Fruit fly (Drosophila melanogaster) whole organism, embryonic: ENCODE results near the gene CG14357.

Experiments used
- Awh ChIP-seq: fragments of 200-800 bp; sonication (Bioruptor generic); IDR thresholded peaks from 2 replicates; pipeline ENCODE4, ENCODE4 v1.3.6; 2022; ENCODE audit warnings: missing biosample characterization, missing genetic modification characterization
- BtbVII ChIP-seq: fragments of 200-800 bp; sonication (Bioruptor generic); optimal IDR thresholded peaks from 3 replicates; lab custom pipeline; 2017; ENCODE audit warnings: missing biosample characterization, mild to moderate bottlenecking, missing genetic modification characterization
- CG10209 ChIP-seq: fragments of 200-800 bp; sonication (Bioruptor generic); optimal IDR thresholded peaks from 3 replicates; lab custom pipeline; 2017; ENCODE audit warnings: missing biosample characterization, mild to moderate bottlenecking, missing genetic modification characterization, missing genetic modification reagents
- CG10366 ChIP-seq: fragments of 200-800 bp; sonication (Bioruptor generic); IDR thresholded peaks from 2 replicates; pipeline ENCODE4 v1.3.6; 2022; ENCODE audit warnings: missing biosample characterization, missing genetic modification characterization
- CG12219 ChIP-seq: fragments of 200-800 bp; sonication (Bioruptor generic); optimal IDR thresholded peaks from 3 replicates; lab custom pipeline; 2018; ENCODE audit warnings: missing biosample characterization, mild to moderate bottlenecking, missing genetic modification characterization
- CG13296 ChIP-seq: fragments of 200-800 bp; sonication (Bioruptor generic); optimal IDR thresholded peaks from 3 replicates; lab custom pipeline; 2018; ENCODE audit warnings: missing biosample characterization, mild to moderate bottlenecking, missing genetic modification characterization
- CG14014 ChIP-seq: fragments of 200-800 bp; sonication (Bioruptor generic); IDR thresholded peaks from 2 replicates; pipeline ENCODE4 v1.3.6; 2022; ENCODE audit warnings: missing biosample characterization, missing genetic modification characterization
- CG1529 ChIP-seq: fragments of 200-800 bp; sonication (Bioruptor generic); optimal IDR thresholded peaks from 3 replicates; lab custom pipeline; 2018; ENCODE audit warnings: missing biosample characterization, missing genetic modification characterization
- CG15601 ChIP-seq: fragments of 200-800 bp; sonication (Bioruptor generic); optimal IDR thresholded peaks from 3 replicates; lab custom pipeline; 2019; ENCODE audit warnings: missing biosample characterization, mild to moderate bottlenecking, missing genetic modification characterization, moderate library complexity
- CG1603 ChIP-seq: fragments of 200-800 bp; sonication (Bioruptor generic); optimal IDR thresholded peaks from 2 replicates; lab custom pipeline; 2019; ENCODE audit warnings: missing biosample characterization, mild to moderate bottlenecking, missing genetic modification characterization, moderate library complexity
- CG16863 ChIP-seq: fragments of 200-800 bp; sonication (Bioruptor generic); optimal IDR thresholded peaks from 3 replicates; lab custom pipeline; 2016; ENCODE audit warnings: missing biosample characterization, missing genetic modification characterization
- CG17359 ChIP-seq: fragments of 200-800 bp; sonication (Bioruptor generic); optimal IDR thresholded peaks from 3 replicates; lab custom pipeline; 2018; ENCODE audit warnings: missing biosample characterization, mild to moderate bottlenecking, missing genetic modification characterization, moderate library complexity
- CG17385 ChIP-seq: fragments of 200-800 bp; sonication (Bioruptor generic); optimal IDR thresholded peaks from 3 replicates; lab custom pipeline; 2018; ENCODE audit warnings: missing biosample characterization, mild to moderate bottlenecking, missing genetic modification characterization
- CG17829 ChIP-seq: fragments of 200-800 bp; optimal IDR thresholded peaks from 2 replicates; lab custom pipeline; 2019; ENCODE audit warnings: missing biosample characterization, mild to moderate bottlenecking, missing genetic modification characterization, moderate library complexity
- CG18262 ChIP-seq: fragments of 200-800 bp; optimal IDR thresholded peaks from 3 replicates; lab custom pipeline; 2019; ENCODE audit warnings: missing biosample characterization, mild to moderate bottlenecking, missing genetic modification characterization, moderate library complexity
- CG18476 ChIP-seq: fragments of 200-800 bp; sonication (Bioruptor generic); optimal IDR thresholded peaks from 2 replicates; lab custom pipeline; 2016; ENCODE audit warnings: missing biosample characterization, mild to moderate bottlenecking, missing genetic modification characterization
- CG2120 ChIP-seq: fragments of 200-800 bp; sonication (Bioruptor generic); optimal IDR thresholded peaks from 3 replicates; lab custom pipeline; 2016; ENCODE audit warnings: missing biosample characterization, missing genetic modification characterization
- CG2678 ChIP-seq: fragments of 200-800 bp; sonication (Bioruptor generic); optimal IDR thresholded peaks from 3 replicates; lab custom pipeline; 2019; ENCODE audit warnings: missing biosample characterization, mild to moderate bottlenecking, missing genetic modification characterization, moderate library complexity
- CG2712 ChIP-seq: fragments of 200-800 bp; optimal IDR thresholded peaks from 3 replicates; lab custom pipeline; 2019; ENCODE audit warnings: missing biosample characterization, mild to moderate bottlenecking, missing genetic modification characterization, moderate library complexity
- CG3281 ChIP-seq: fragments of 200-800 bp; sonication (Bioruptor generic); optimal IDR thresholded peaks from 3 replicates; lab custom pipeline; 2017; ENCODE audit warnings: missing biosample characterization, mild to moderate bottlenecking, missing genetic modification characterization
- CG34422 ChIP-seq: fragments of 200-800 bp; sonication (Bioruptor generic); IDR thresholded peaks from 3 replicates; pipeline ENCODE4 v1.3.6; 2022; ENCODE audit warnings: missing biosample characterization, missing genetic modification characterization
- CG4424 ChIP-seq: fragments of 200-800 bp; sonication (Bioruptor generic); optimal IDR thresholded peaks from 3 replicates; lab custom pipeline; 2016; ENCODE audit warnings: missing biosample characterization, missing genetic modification characterization
- CG7372 ChIP-seq: fragments of 200-800 bp; sonication (Bioruptor generic); IDR thresholded peaks from 2 replicates; pipeline ENCODE4 v1.3.6; 2022; ENCODE audit warnings: missing biosample characterization, missing genetic modification characterization
- CG8388 ChIP-seq: fragments of 200-800 bp; sonication (Bioruptor generic); optimal IDR thresholded peaks from 2 replicates; lab custom pipeline; 2019; ENCODE audit warnings: missing biosample characterization, mild to moderate bottlenecking, missing genetic modification characterization, moderate library complexity
- Deaf1 ChIP-seq: fragments of 200-800 bp; optimal IDR thresholded peaks from 3 replicates; lab custom pipeline; 2019; ENCODE audit warnings: missing biosample characterization, mild to moderate bottlenecking, missing genetic modification characterization, moderate library complexity
- Dek ChIP-seq: fragments of 200-800 bp; sonication (Bioruptor generic); optimal IDR thresholded peaks from 3 replicates; lab custom pipeline; 2019; ENCODE audit warnings: missing biosample characterization, mild to moderate bottlenecking, missing genetic modification characterization, moderate library complexity
- Fer1 ChIP-seq: fragments of 200-800 bp; sonication (Bioruptor generic); optimal IDR thresholded peaks from 2 replicates; lab custom pipeline; 2017; ENCODE audit warnings: missing biosample characterization, mild to moderate bottlenecking, missing genetic modification characterization
- H15 ChIP-seq: fragments of 200-800 bp; sonication (Bioruptor generic); IDR thresholded peaks from 3 replicates; pipeline ENCODE4 v1.3.6; 2022; ENCODE audit warnings: missing biosample characterization, missing genetic modification characterization
- H2.0 ChIP-seq: fragments of 200-800 bp; sonication (Bioruptor generic); IDR thresholded peaks from 2 replicates; pipeline ENCODE4 v1.3.6; 2022; ENCODE audit warnings: missing biosample characterization, missing genetic modification characterization
- Hmr ChIP-seq: fragments of 200-800 bp; sonication (Bioruptor generic); optimal IDR thresholded peaks from 3 replicates; lab custom pipeline; 2017; ENCODE audit warnings: mild to moderate bottlenecking, missing biosample characterization, missing genetic modification reagents, missing genetic modification characterization
- PHDP ChIP-seq: fragments of 200-800 bp; sonication (Bioruptor generic); optimal IDR thresholded peaks from 3 replicates; lab custom pipeline; 2018; ENCODE audit warnings: missing biosample characterization, mild to moderate bottlenecking, missing genetic modification characterization, moderate library complexity
- Xbp1 ChIP-seq: fragments of 200-800 bp; sonication (Bioruptor generic); optimal IDR thresholded peaks from 3 replicates; lab custom pipeline; 2016; ENCODE audit warnings: missing biosample characterization, mild to moderate bottlenecking, missing genetic modification characterization
- bbx ChIP-seq: fragments of 200-800 bp; sonication (Bioruptor generic); IDR thresholded peaks from 2 replicates; pipeline ENCODE4 v1.3.6; 2022; ENCODE audit warnings: missing biosample characterization, missing genetic modification characterization; ENCODE audit not compliant: partially characterized antibody
- bigmax ChIP-seq: fragments of 200-800 bp; sonication (Bioruptor generic); optimal IDR thresholded peaks from 2 replicates; lab custom pipeline; 2018; ENCODE audit warnings: missing biosample characterization, mild to moderate bottlenecking, missing genetic modification characterization
- dpn ChIP-seq, 2 experiments: fragments of 200-800 bp; sonication (Bioruptor generic); optimal IDR thresholded peaks; 3 replicates each; lab custom pipeline; 2016; ENCODE audit warnings: missing biosample characterization in 2 of 2, missing genetic modification characterization in 2 of 2
- fd96Cb ChIP-seq: fragments of 200-800 bp; sonication (Bioruptor generic); optimal IDR thresholded peaks from 2 replicates; lab custom pipeline; 2018; ENCODE audit warnings: missing biosample characterization, mild to moderate bottlenecking, missing genetic modification characterization, moderate library complexity
- grau ChIP-seq: fragments of 200-800 bp; optimal IDR thresholded peaks from 3 replicates; lab custom pipeline; 2019; ENCODE audit warnings: missing biosample characterization, mild to moderate bottlenecking, missing genetic modification characterization, moderate library complexity
- gsb-n ChIP-seq: fragments of 200-800 bp; sonication (Bioruptor generic); optimal IDR thresholded peaks from 3 replicates; lab custom pipeline; 2018; ENCODE audit warnings: missing biosample characterization, mild to moderate bottlenecking, missing genetic modification characterization
- kah ChIP-seq: fragments of 200-800 bp; sonication (Bioruptor generic); optimal IDR thresholded peaks from 2 replicates; lab custom pipeline; 2018; ENCODE audit warnings: missing biosample characterization, mild to moderate bottlenecking, missing genetic modification characterization
- lilli ChIP-seq: fragments of 200-800 bp; sonication (Bioruptor generic); optimal IDR thresholded peaks from 3 replicates; lab custom pipeline; 2016; ENCODE audit warnings: missing biosample characterization, missing genetic modification characterization
- mam ChIP-seq: fragments of 200-800 bp; sonication (Bioruptor generic); optimal IDR thresholded peaks from 3 replicates; lab custom pipeline; 2016; ENCODE audit warnings: missing biosample characterization, missing genetic modification characterization
- pan ChIP-seq, 4 experiments: fragments of >200 bp in 3 of 4; fragments of 200-800 bp in 1 of 4; sonication (Bioruptor generic) in 1 of 4; optimal IDR thresholded peaks in 3 of 4; IDR thresholded peaks in 1 of 4; 2 replicates each; pipeline versions ENCODE4 v1.3.6 to Lab custom; 2017 to 2022; ENCODE audit warnings: missing biosample characterization in 2 of 4, missing genetic modification characterization in 2 of 4, mixed read lengths in 1 of 4
- ranshi ChIP-seq: fragments of 200-800 bp; sonication (Bioruptor generic); IDR thresholded peaks from 2 replicates; pipeline ENCODE4 v1.3.6; 2022; ENCODE audit warnings: missing biosample characterization, missing genetic modification characterization
- row ChIP-seq: fragments of 200-800 bp; sonication (Bioruptor generic); IDR thresholded peaks from 3 replicates; pipeline ENCODE4 v1.3.6; 2022; ENCODE audit warnings: missing biosample characterization, missing genetic modification characterization
- scrt ChIP-seq: fragments of 200-800 bp; sonication (Bioruptor generic); optimal IDR thresholded peaks from 2 replicates; lab custom pipeline; 2018; ENCODE audit warnings: missing biosample characterization, mild to moderate bottlenecking, missing genetic modification characterization, moderate library complexity
- sens-2 ChIP-seq: fragments of 200-800 bp; sonication (Bioruptor generic); IDR thresholded peaks from 2 replicates; pipeline ENCODE4 v1.3.6; 2022; ENCODE audit warnings: missing biosample characterization, missing genetic modification characterization
- sisA ChIP-seq: fragments of 200-800 bp; sonication (Bioruptor generic); IDR thresholded peaks from 2 replicates; pipeline ENCODE4 v1.3.6; 2022; ENCODE audit warnings: missing biosample characterization, missing genetic modification characterization
- tgo ChIP-seq: fragments of 200-800 bp; sonication (Bioruptor generic); IDR thresholded peaks from 3 replicates; pipeline ENCODE4 v1.3.6; 2022; ENCODE audit warnings: missing biosample characterization, missing genetic modification characterization
- usp ChIP-seq: fragments of >200 bp; optimal IDR thresholded peaks from 2 replicates; lab custom pipeline; 2017; ENCODE audit warnings: missing biosample characterization, missing genetic modification characterization
- vfl ChIP-seq: fragments of 200-800 bp; sonication (Bioruptor generic); optimal IDR thresholded peaks from 2 replicates; lab custom pipeline; 2016; ENCODE audit warnings: missing biosample characterization, missing genetic modification characterization

CG14357 gene

dm6 chr3R:14095428-14095827 is 16.5 kb downstream of the CG14357 start (continued):
- peak; percentile 55 for TF ChIP-seq CG14014 (GFP tag; lab: Robert Waterston, UW)
- peak; percentile 56 for TF ChIP-seq CG8388 (GFP tag; lab: Kevin White, UChicago)
- peak; percentile 52 for TF ChIP-seq CG13296 (GFP tag; lab: Kevin White, UChicago)
- TF ChIP-seq scrt (GFP tag; lab: Kevin White, UChicago) = peak; percentile 26
- peak; percentile 29 for TF ChIP-seq CG2120 (GFP tag; lab: Kevin White, UChicago)
- TF ChIP-seq gsb-n (tag; lab: Kevin White, UChicago) = peak; percentile 44
- TF ChIP-seq CG4424 (GFP tag; lab: Kevin White, UChicago) = peak; percentile 46
- peak; percentile 16 for TF ChIP-seq CG10209 (GFP tag; lab: Kevin White, UChicago)
- peak in 1 of 2 experiments; percentile 34 for TF ChIP-seq dpn (GFP tag; optimal IDR thresholded peaks at IDR 0.05; lab: Kevin White, UChicago)
- peak; percentile 77 for TF ChIP-seq CG2678 (tag; lab: Kevin White, UChicago)
- peak; percentile 19 for TF ChIP-seq CG3281 (GFP tag; lab: Kevin White, UChicago)
- TF ChIP-seq CG10366 = peak; percentile 39; the same call in 1 of the 2 replicates
- no peak for TF ChIP-seq bigmax
- TF ChIP-seq BtbVII = peak; percentile 45
- peak; percentile 36 for TF ChIP-seq CG15601 (tag; lab: Kevin White, UChicago)
- peak; percentile 67 for TF ChIP-seq tgo (GFP tag; lab: Robert Waterston, UW)
- TF ChIP-seq pan (optimal IDR thresholded peaks at IDR 0.05; lab: Kevin White, UChicago) = no peak
- TF ChIP-seq pan (GFP tag; optimal IDR thresholded peaks at IDR 0.05 in 1 of 2, IDR thresholded peaks at IDR 0.05 in 1 of 2) = peak in 1 of 2 experiments; percentile 62
- TF ChIP-seq H15 (GFP tag; lab: Robert Waterston, UW) = 0 out of 3 replicates have a peak, but pooled peaks have one; percentile 29
- TF ChIP-seq ranshi (GFP tag; lab: Robert Waterston, UW) = 0 out of 2 replicates have a peak, but pooled peaks have one; percentile 13
- peak; percentile 44; the same call in 1 of the 2 replicates for TF ChIP-seq H2.0 (GFP tag; lab: Robert Waterston, UW)
- peak; percentile 33 for TF ChIP-seq Deaf1
- peak; percentile 43 for TF ChIP-seq Dek (tag; lab: Kevin White, UChicago)
- TF ChIP-seq CG2712 (tag; lab: Kevin White, UChicago) = peak; percentile 72
- peak; percentile 53 for TF ChIP-seq fd96Cb (tag; lab: Kevin White, UChicago)
- peak; percentile 17 for TF ChIP-seq kah (GFP tag; lab: Kevin White, UChicago)
- TF ChIP-seq grau (tag; lab: Kevin White, UChicago) = peak; percentile 59
- TF ChIP-seq PHDP (tag; lab: Kevin White, UChicago) = peak; percentile 56
- TF ChIP-seq mam = peak; percentile 19
- peak; percentile 15 for TF ChIP-seq lilli (GFP tag; lab: Kevin White, UChicago)
- TF ChIP-seq CG34422 (GFP tag; lab: Robert Waterston, UW) = peak; percentile 66; the same call in 1 of the 3 replicates
- TF ChIP-seq CG1529 (GFP tag; lab: Kevin White, UChicago) = peak; percentile 10
- TF ChIP-seq CG17385 = peak; percentile 60
- TF ChIP-seq Xbp1 = peak; percentile 30
- peak; percentile 55; the same call in 1 of the 2 replicates for TF ChIP-seq Awh (GFP tag; lab: Robert Waterston, UW)
- TF ChIP-seq CG16863 = no peak
- no peak for TF ChIP-seq usp (GFP tag; lab: Kevin White, UChicago)
- TF ChIP-seq CG18262 (tag; lab: Kevin White, UChicago) = peak; percentile 61
- TF ChIP-seq CG12219 (GFP tag; lab: Kevin White, UChicago) = peak; percentile 28
- TF ChIP-seq sisA (GFP tag; lab: Robert Waterston, UW) = peak; percentile 27
- TF ChIP-seq CG1603 = no peak
- TF ChIP-seq vfl = no peak
- TF ChIP-seq CG7372 = 0 out of 2 replicates have a peak, but pooled peaks have one; percentile 15
- no peak for TF ChIP-seq bbx (GFP tag; lab: Robert Waterston, UW)
- peak; percentile 70 for TF ChIP-seq CG17359 (tag; lab: Kevin White, UChicago)
- TF ChIP-seq sens-2 (GFP tag; lab: Robert Waterston, UW) = no peak
- peak; percentile 61 for TF ChIP-seq Fer1
- TF ChIP-seq CG17829 (tag; lab: Kevin White, UChicago) = peak; percentile 37
- peak; percentile 33 for TF ChIP-seq Hmr
- TF ChIP-seq CG18476 (GFP tag; lab: Kevin White, UChicago) = peak; percentile 41
- peak; percentile 63 for TF ChIP-seq row (GFP tag; lab: Robert Waterston, UW)
